Fruit fly (Drosophila melanogaster): ENCODE measurements around the gene cyc.

The cyc gene

DNA sequence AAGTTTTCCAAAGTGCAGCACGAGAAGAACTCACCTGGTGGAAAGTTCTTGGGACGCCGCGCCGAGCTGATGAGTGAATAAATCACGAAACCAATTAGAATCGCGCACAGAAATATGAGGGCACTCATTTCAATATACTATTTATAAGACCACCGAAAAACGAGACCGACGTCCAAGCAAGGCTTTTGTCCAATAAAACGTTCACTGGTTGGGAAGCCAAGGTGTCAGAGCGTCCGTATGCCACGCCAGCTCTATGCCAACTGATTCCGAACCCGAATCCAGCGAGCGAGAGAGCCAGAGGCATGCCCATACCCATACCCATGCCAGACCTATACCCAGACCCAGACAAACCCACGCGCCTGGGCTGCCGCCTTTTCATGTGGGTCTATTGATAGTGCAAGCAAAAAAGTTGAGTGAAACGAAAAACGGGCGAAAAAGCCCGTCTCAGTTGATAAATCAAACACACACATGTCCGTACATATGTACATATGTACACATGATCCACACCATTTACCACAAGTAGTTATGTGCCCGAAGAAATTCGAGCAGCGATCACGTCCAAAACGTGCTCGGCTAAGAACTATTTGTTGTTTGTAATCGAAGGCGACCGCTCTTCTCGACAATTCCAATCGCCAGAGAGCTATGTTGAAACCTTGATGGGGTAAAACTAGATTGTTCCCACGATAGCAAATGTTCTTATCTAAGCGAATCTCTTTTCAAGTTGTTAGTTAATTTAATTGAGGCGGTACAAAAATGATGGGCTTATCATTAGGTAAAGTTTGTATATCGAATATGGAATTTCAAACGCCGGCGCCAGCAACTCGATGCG, 2.4 kb downstream of the cyc start, which contains the start of gene Cyp305a1 (continued):
- TF ChIP-seq CG18262 (tag; optimal IDR thresholded peaks at IDR 0.05) (no peak), cwo (GFP tag; optimal IDR thresholded peaks at IDR 0.05) (peak; percentile 74), Lim3 (GFP tag; IDR thresholded peaks at IDR 0.05) (no peak), bigmax (GFP tag; optimal IDR thresholded peaks at IDR 0.05) (no peak), CG1792 (GFP tag; optimal IDR thresholded peaks at IDR 0.05) (no peak), ranshi (GFP tag; IDR thresholded peaks at IDR 0.05) (no peak), D19B (GFP tag; optimal IDR thresholded peaks at IDR 0.05) (no peak), p53 (GFP tag; optimal IDR thresholded peaks at IDR 0.05) (no peak), sisA (GFP tag; IDR thresholded peaks at IDR 0.05) (no peak), lmd (GFP tag; IDR thresholded peaks at IDR 0.05) (no peak), zen (tag; optimal IDR thresholded peaks at IDR 0.05) (no peak), Hsf (GFP tag; optimal IDR thresholded peaks at IDR 0.05) (no peak), Sry-δ (GFP tag; optimal IDR thresholded peaks at IDR 0.05) (no peak), CG1603 (tag; optimal IDR thresholded peaks at IDR 0.05) (no peak), CG12155 (GFP tag; optimal IDR thresholded peaks at IDR 0.05) (no peak), ken (GFP tag; IDR thresholded peaks at IDR 0.05) (no peak), CG3995 (GFP tag; optimal IDR thresholded peaks at IDR 0.05) (no peak), org-1 (GFP tag; optimal IDR thresholded peaks at IDR 0.05) (no peak), lov (optimal IDR thresholded peaks at IDR 0.05) (no peak), lov (GFP tag; IDR thresholded peaks at IDR 0.05) (0 out of 3 replicates have a peak, but pooled peaks have one; percentile 44), CG15073 (GFP tag; optimal IDR thresholded peaks at IDR 0.05) (no peak), Jarid2 (GFP tag; optimal IDR thresholded peaks at IDR 0.05) (no peak), CG11093 (GFP tag; IDR thresholded peaks at IDR 0.05) (no peak), slbo (GFP tag; IDR thresholded peaks at IDR 0.05) (no peak), kah (GFP tag; optimal IDR thresholded peaks at IDR 0.05) (no peak), CG2202 (tag; optimal IDR thresholded peaks at IDR 0.05) (no peak), CG3838 (GFP tag; optimal IDR thresholded peaks at IDR 0.05) (no peak), Dip3 (GFP tag; optimal IDR thresholded peaks at IDR 0.05) (no peak), luna (GFP tag; optimal IDR thresholded peaks at IDR 0.05) (no peak), danr (GFP tag; IDR thresholded peaks at IDR 0.05) (no peak), disco-r (GFP tag; optimal IDR thresholded peaks at IDR 0.05) (no peak), Ets97D (GFP tag; optimal IDR thresholded peaks at IDR 0.05) (no peak), Antp (GFP tag; optimal IDR thresholded peaks at IDR 0.05) (no peak), twi (tag; optimal IDR thresholded peaks at IDR 0.05) (peak; percentile 31), yki (optimal IDR thresholded peaks at IDR 0.05) (no peak), gsb-n (tag; optimal IDR thresholded peaks at IDR 0.05) (no peak), kni (GFP tag; optimal IDR thresholded peaks at IDR 0.05) (peak; percentile 44), CG17802 (tag; optimal IDR thresholded peaks at IDR 0.05) (no peak), Atf3 (GFP tag; optimal IDR thresholded peaks at IDR 0.05) (no peak), zfh1 (GFP tag; IDR thresholded peaks at IDR 0.05) (no peak), cad (GFP tag; optimal IDR thresholded peaks at IDR 0.05) (no peak), CG7556 (GFP tag; optimal IDR thresholded peaks at IDR 0.05) (no peak), YL-1 (GFP tag; optimal IDR thresholded peaks at IDR 0.05) (no peak), CG17361 (GFP tag; IDR thresholded peaks at IDR 0.05) (no peak), Hr78 (GFP tag; optimal IDR thresholded peaks at IDR 0.05) (no peak), CG15011 (GFP tag; optimal IDR thresholded peaks at IDR 0.05) (no peak), phol (tag; optimal IDR thresholded peaks at IDR 0.05) (no peak), D (optimal IDR thresholded peaks at IDR 0.05) (no peak), D (GFP tag; optimal IDR thresholded peaks at IDR 0.05) (no peak), gro (GFP tag; optimal IDR thresholded peaks at IDR 0.05) (no peak), CG1233 (GFP tag; optimal IDR thresholded peaks at IDR 0.05) (no peak), eyg (GFP tag; optimal IDR thresholded peaks at IDR 0.05) (no peak)
